Worm (Caenorhabditis elegans) whole organism, L4 larva: ENCODE results near the gene scl-3.

ENCODE experiments used
- F10B5.3 ChIP-seq: sonication (generic microtip); optimal IDR thresholded peaks from 2 replicates; lab custom pipeline; 2016; ENCODE audit warnings: mild to moderate bottlenecking, missing genetic modification characterization, missing compliant biosample characterization
- F26F4.8 ChIP-seq: fragments of 200-800 bp; sonication (Bioruptor generic); conservative IDR thresholded peaks from 2 replicates; pipeline ENCODE4 v1.3.6; 2022; ENCODE audit warnings: missing genetic modification characterization, missing compliant biosample characterization
- F49E8.2 ChIP-seq: sonication (generic microtip); optimal IDR thresholded peaks from 2 replicates; lab custom pipeline; 2016; ENCODE audit warnings: missing compliant biosample characterization, mild to moderate bottlenecking, missing genetic modification characterization, borderline replicate concordance
- R02D3.7 ChIP-seq: fragments of 150-350 bp; sonication (generic microtip); optimal IDR thresholded peaks from 3 replicates; lab custom pipeline; 2014; ENCODE audit warnings: missing biosample characterization, missing genetic modification characterization
- T26A8.4 ChIP-seq: fragments of 200-800 bp; sonication (Bioruptor generic); IDR thresholded peaks from 2 replicates; pipeline ENCODE4 v1.3.6; 2022; ENCODE audit warnings: missing genetic modification characterization, missing compliant biosample characterization
- Y105C5A.15 ChIP-seq: fragments of 200-800 bp; sonication (Bioruptor generic); IDR thresholded peaks from 2 replicates; pipeline ENCODE4 v1.3.6; 2022; ENCODE audit warnings: missing genetic modification characterization, missing compliant biosample characterization
- ZK546.5 ChIP-seq, 2 experiments: sonication (generic microtip); optimal IDR thresholded peaks; 2 replicates each; lab custom pipeline; 2017; ENCODE audit warnings: missing biosample characterization in 2 of 2, missing genetic modification characterization in 2 of 2
- aha-1 ChIP-seq: fragments of 150-350 bp; peaks from one replicate; lab custom pipeline; 2014; ENCODE audit warnings: missing biosample characterization, missing genetic modification characterization
- aly-2 ChIP-seq: sonication (generic microtip); optimal IDR thresholded peaks from 2 replicates; lab custom pipeline; 2018; ENCODE audit warnings: missing biosample characterization, missing genetic modification characterization
- attf-4 ChIP-seq: sonication (generic microtip); optimal IDR thresholded peaks from 3 replicates; lab custom pipeline; 2017; ENCODE audit warnings: missing biosample characterization, missing genetic modification characterization
- ceh-20 ChIP-seq: fragments of 200-800 bp; sonication (Bioruptor generic); IDR thresholded peaks from 2 replicates; pipeline ENCODE4 v1.3.6; 2022; ENCODE audit warnings: missing genetic modification reagents, missing genetic modification characterization, missing compliant biosample characterization
- ces-1 ChIP-seq: fragments of 150-350 bp; sonication (generic microtip); optimal IDR thresholded peaks from 4 replicates; lab custom pipeline; 2014; ENCODE audit warnings: missing biosample characterization, missing genetic modification reagents, missing genetic modification characterization
- cey-2 ChIP-seq: sonication (generic microtip); optimal IDR thresholded peaks from 3 replicates; lab custom pipeline; 2017; ENCODE audit warnings: missing genetic modification characterization, mild to moderate bottlenecking, missing compliant biosample characterization, antibody characterized with exemption, borderline replicate concordance; ENCODE audit not compliant: insufficient read depth
- ctbp-1 ChIP-seq: fragments of 200-800 bp; sonication (Bioruptor generic); IDR thresholded peaks from 2 replicates; pipeline ENCODE4 v1.3.6; 2022; ENCODE audit warnings: missing genetic modification reagents, missing genetic modification characterization, missing compliant biosample characterization
- daf-12 ChIP-seq: fragments of 150-350 bp; optimal IDR thresholded peaks from 2 replicates; lab custom pipeline; 2014; ENCODE audit warnings: missing biosample characterization, missing genetic modification reagents, missing genetic modification characterization
- daf-16 ChIP-seq, 3 experiments: sonication (generic microtip); optimal IDR thresholded peaks; 2 replicates each; lab custom pipeline; 2016 to 2017; ENCODE audit warnings: missing genetic modification characterization in 3 of 3, missing genetic modification reagents in 3 of 3, mild to moderate bottlenecking in 2 of 3, missing compliant biosample characterization in 2 of 3, missing biosample characterization in 1 of 3, moderate library complexity in 1 of 3
- dmd-8 ChIP-seq: fragments of 200-800 bp; sonication (Bioruptor generic); IDR thresholded peaks from 2 replicates; pipeline ENCODE4 v1.3.6; 2022; ENCODE audit warnings: missing genetic modification characterization, missing compliant biosample characterization
- dmd-9 ChIP-seq: fragments of 200-800 bp; sonication (Bioruptor generic); IDR thresholded peaks from 2 replicates; pipeline ENCODE4 v1.3.6; 2022; ENCODE audit warnings: missing genetic modification reagents, missing genetic modification characterization, missing compliant biosample characterization
- dpl-1 ChIP-seq: fragments of 150-350 bp; optimal IDR thresholded peaks from 2 replicates; lab custom pipeline; 2014; ENCODE audit warnings: missing biosample characterization, missing genetic modification reagents, missing genetic modification characterization
- dve-1 ChIP-seq: sonication (generic microtip); optimal IDR thresholded peaks from 2 replicates; lab custom pipeline; 2017; ENCODE audit warnings: antibody characterized with exemption, mild to moderate bottlenecking, missing genetic modification characterization, missing compliant biosample characterization; ENCODE audit not compliant: insufficient read depth
- egl-27 ChIP-seq: sonication (generic microtip); optimal IDR thresholded peaks from 3 replicates; lab custom pipeline; 2017; ENCODE audit warnings: missing biosample characterization, missing genetic modification reagents, missing genetic modification characterization
- fos-1 ChIP-seq: fragments of 150-350 bp; optimal IDR thresholded peaks from 2 replicates; lab custom pipeline; 2014; ENCODE audit warnings: missing biosample characterization, missing genetic modification characterization
- gei-8 ChIP-seq: fragments of 200-800 bp; sonication (Bioruptor generic); optimal IDR thresholded peaks from 2 replicates; lab custom pipeline; 2018; ENCODE audit warnings: mild to moderate bottlenecking, missing genetic modification characterization, missing compliant biosample characterization
- hif-1 ChIP-seq, 2 experiments: sonication (generic microtip); optimal IDR thresholded peaks; 2 replicates each; lab custom pipeline; 2016 to 2017; ENCODE audit warnings: missing compliant biosample characterization in 2 of 2, missing genetic modification characterization in 2 of 2, missing genetic modification reagents in 2 of 2, missing genotype in 2 of 2, mild to moderate bottlenecking in 1 of 2
- hlh-11 ChIP-seq: fragments of 200-800 bp; sonication (Bioruptor generic); optimal IDR thresholded peaks from 2 replicates; lab custom pipeline; 2018; ENCODE audit warnings: mild to moderate bottlenecking, missing genetic modification characterization, missing compliant biosample characterization
- hlh-30 ChIP-seq: sonication (generic microtip); optimal IDR thresholded peaks from 2 replicates; lab custom pipeline; 2017; ENCODE audit warnings: antibody characterized with exemption, mild to moderate bottlenecking, missing genetic modification characterization, missing compliant biosample characterization; ENCODE audit not compliant: insufficient read depth
- lin-13 ChIP-seq: fragments of 150-350 bp; optimal IDR thresholded peaks from 2 replicates; lab custom pipeline; 2014; ENCODE audit warnings: missing biosample characterization, missing genetic modification reagents, missing genetic modification characterization
- lin-15B ChIP-seq: fragments of 150-350 bp; sonication (generic microtip); optimal IDR thresholded peaks from 3 replicates; lab custom pipeline; 2014; ENCODE audit warnings: missing biosample characterization, missing genetic modification characterization
- mdl-1 ChIP-seq, 2 experiments: fragments of 150-350 bp in 1 of 2; sonication (generic microtip) in 1 of 2; optimal IDR thresholded peaks; 2 replicates each; lab custom pipeline; 2014 to 2017; ENCODE audit warnings: missing biosample characterization in 2 of 2, missing genetic modification characterization in 2 of 2
- mes-2 ChIP-seq: sonication (generic microtip); optimal IDR thresholded peaks from 2 replicates; lab custom pipeline; 2016; ENCODE audit warnings: missing genotype, mild to moderate bottlenecking, missing genetic modification characterization, missing compliant biosample characterization; ENCODE audit not compliant: poor library complexity, severe bottlenecking
- mxl-3 ChIP-seq: fragments of 200-800 bp; sonication (Bioruptor generic); optimal IDR thresholded peaks from 2 replicates; lab custom pipeline; 2018; ENCODE audit warnings: mild to moderate bottlenecking, missing genetic modification characterization, missing compliant biosample characterization
- nhr-11 ChIP-seq: fragments of 150-350 bp; optimal IDR thresholded peaks from 2 replicates; lab custom pipeline; 2014; ENCODE audit warnings: missing biosample characterization, missing genetic modification characterization
- nhr-237 ChIP-seq: sonication (generic microtip); optimal IDR thresholded peaks from 2 replicates; lab custom pipeline; 2017; ENCODE audit warnings: missing biosample characterization, missing genetic modification characterization
- nhr-28 ChIP-seq: fragments of 150-350 bp; optimal IDR thresholded peaks from 2 replicates; lab custom pipeline; 2014; ENCODE audit warnings: missing biosample characterization, missing genetic modification characterization
- nhr-41 ChIP-seq: fragments of 200-800 bp; sonication (Bioruptor generic); IDR thresholded peaks from 2 replicates; pipeline ENCODE4 v1.3.6; 2022; ENCODE audit warnings: missing genetic modification reagents, missing genetic modification characterization, missing compliant biosample characterization
- nhr-6 ChIP-seq: fragments of 150-350 bp; optimal IDR thresholded peaks from 2 replicates; lab custom pipeline; 2014; ENCODE audit warnings: missing biosample characterization, missing genetic modification characterization
- nhr-76 ChIP-seq: fragments of 150-350 bp; optimal IDR thresholded peaks from 2 replicates; lab custom pipeline; 2014; ENCODE audit warnings: missing biosample characterization, missing genetic modification characterization
- nhr-77 ChIP-seq: fragments of 150-350 bp; optimal IDR thresholded peaks from 2 replicates; lab custom pipeline; 2014; ENCODE audit warnings: missing biosample characterization, missing genetic modification characterization
- saeg-2 ChIP-seq: fragments of 200-800 bp; sonication (Bioruptor generic); IDR thresholded peaks from 2 replicates; pipeline ENCODE4 v1.3.6; 2022; ENCODE audit warnings: missing genetic modification reagents, missing genetic modification characterization, missing compliant biosample characterization
- sdz-12 ChIP-seq: fragments of 200-800 bp; sonication (Bioruptor generic); optimal IDR thresholded peaks from 2 replicates; lab custom pipeline; 2018; ENCODE audit warnings: mild to moderate bottlenecking, missing genetic modification characterization, missing compliant biosample characterization
- snpc-1.2 ChIP-seq: fragments of 200-800 bp; sonication (Bioruptor generic); IDR thresholded peaks from 2 replicates; pipeline ENCODE4 v1.3.6; 2022; ENCODE audit warnings: missing genetic modification reagents, missing genetic modification characterization, missing compliant biosample characterization
- tag-97 ChIP-seq: fragments of 200-800 bp; sonication (Bioruptor generic); IDR thresholded peaks from 2 replicates; pipeline ENCODE4 v1.3.6; 2022; ENCODE audit warnings: missing genetic modification characterization, missing compliant biosample characterization
- unc-130 ChIP-seq: sonication (generic microtip); optimal IDR thresholded peaks from 2 replicates; lab custom pipeline; 2016; ENCODE audit warnings: missing genetic modification reagents, missing genetic modification characterization, missing compliant biosample characterization
- zag-1 ChIP-seq: fragments of 150-350 bp; optimal IDR thresholded peaks from 2 replicates; lab custom pipeline; 2014; ENCODE audit warnings: missing biosample characterization, missing genetic modification characterization
- ztf-11 ChIP-seq: fragments of 150-350 bp; optimal IDR thresholded peaks from 2 replicates; lab custom pipeline; 2014; ENCODE audit warnings: missing biosample characterization, missing genetic modification characterization

Gene scl-3

DNA sequence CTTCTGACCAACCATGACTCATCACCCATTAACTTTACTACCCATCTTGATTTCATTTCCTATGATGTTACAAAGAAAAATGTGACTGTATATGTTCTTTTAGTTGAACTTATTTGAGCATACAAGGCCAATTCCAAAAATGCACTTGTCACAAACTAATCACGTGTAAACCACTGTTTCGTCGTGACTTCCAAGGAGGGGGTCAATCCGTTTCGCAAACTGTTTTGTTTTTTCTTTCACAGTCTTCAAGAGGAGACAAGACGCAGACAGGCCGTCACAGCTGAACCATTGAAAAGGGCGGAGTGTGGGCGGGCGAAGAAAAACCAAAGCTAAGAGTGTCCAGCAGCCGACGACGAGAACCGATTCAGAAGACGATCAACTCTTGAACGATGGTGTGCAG, 19.7 kb downstream of the scl-3 start, which contains the start of gene C39E9.8:
TSS of gene C39E9.8 (plus strand) at position 328 of the 400 bp plus-strand sequence.
- TF ChIP-seq nhr-6 (tag; lab: Kevin White, UChicago), result no peak
- TF ChIP-seq zag-1, result no peak
- TF ChIP-seq nhr-28, result peak; percentile 76
- TF ChIP-seq R02D3.7 (tag; lab: Kevin White, UChicago), result no peak
- TF ChIP-seq daf-16 (GFP tag; optimal IDR thresholded peaks at IDR 0.05; lab: Kevin White, UChicago), result no peak
- TF ChIP-seq daf-16 (tag; optimal IDR thresholded peaks at IDR 0.05; lab: Kevin White, UChicago), result no peak
- TF ChIP-seq saeg-2 (GFP tag; lab: Robert Waterston, UW), result no peak
- TF ChIP-seq F10B5.3 (tag; lab: Kevin White, UChicago), result no peak
- no peak for TF ChIP-seq ceh-20 (GFP tag; lab: Robert Waterston, UW)
- TF ChIP-seq nhr-237 (tag; lab: Kevin White, UChicago), result no peak
- no peak for TF ChIP-seq F49E8.2 (tag; lab: Kevin White, UChicago)
- TF ChIP-seq Y105C5A.15 (GFP tag; lab: Robert Waterston, UW), result no peak
- peak; percentile 55 for TF ChIP-seq hlh-30 (tag; lab: Kevin White, UChicago)
- no peak for TF ChIP-seq F26F4.8 (GFP tag; lab: Robert Waterston, UW)
- TF ChIP-seq mdl-1 (tag; optimal IDR thresholded peaks at IDR 0.05; lab: Kevin White, UChicago), result peak in 1 of 2 experiments; percentile 28
- peak; percentile 67 for TF ChIP-seq hlh-11 (tag; lab: Kevin White, UChicago)
- TF ChIP-seq lin-13 (GFP tag; lab: Kevin White, UChicago), result no peak
- peak; percentile 21 for TF ChIP-seq dve-1 (tag; lab: Kevin White, UChicago)
- TF ChIP-seq aly-2 (tag; lab: Kevin White, UChicago), result no peak
- TF ChIP-seq cey-2, result peak; percentile 80
- no peak for TF ChIP-seq T26A8.4
- TF ChIP-seq dpl-1 (GFP tag; lab: Kevin White, UChicago), result no peak
- no peak for TF ChIP-seq ctbp-1 (GFP tag; lab: Robert Waterston, UW)
- TF ChIP-seq aha-1 (tag; lab: Kevin White, UChicago), result no peak
- no peak for TF ChIP-seq dmd-8 (GFP tag; lab: Robert Waterston, UW)
- TF ChIP-seq ztf-11 (tag; lab: Kevin White, UChicago), result no peak
- no peak for TF ChIP-seq snpc-1.2 (GFP tag; lab: Robert Waterston, UW)
- TF ChIP-seq ces-1 (GFP tag; lab: Kevin White, UChicago), result no peak
- no peak for TF ChIP-seq nhr-77
- no peak for TF ChIP-seq ZK546.5 (tag; optimal IDR thresholded peaks at IDR 0.05; lab: Kevin White, UChicago)
- no peak for TF ChIP-seq tag-97 (GFP tag; lab: Robert Waterston, UW)
- no peak for TF ChIP-seq attf-4 (tag; lab: Kevin White, UChicago)
- TF ChIP-seq dmd-9 (GFP tag; lab: Robert Waterston, UW), result no peak
- TF ChIP-seq hif-1 (tag; optimal IDR thresholded peaks at IDR 0.05; lab: Kevin White, UChicago), result no peak
- no peak for TF ChIP-seq egl-27 (tag; lab: Kevin White, UChicago)
- no peak for TF ChIP-seq daf-12 (tag; lab: Kevin White, UChicago)
- TF ChIP-seq nhr-41, result no peak
- peak; percentile 60 for TF ChIP-seq mxl-3
- TF ChIP-seq sdz-12 (GFP tag; lab: Kevin White, UChicago), result no peak
- no peak for TF ChIP-seq nhr-11 (tag; lab: Kevin White, UChicago)
- no peak for TF ChIP-seq nhr-76 (tag; lab: Kevin White, UChicago)
- TF ChIP-seq unc-130, result no peak

ce11 chrIV:13080185-13080584, 20.8 kb downstream of the scl-3 start:
- no peak for TF ChIP-seq mes-2
- no peak for TF ChIP-seq fos-1 (tag; lab: Kevin White, UChicago)
- TF ChIP-seq gei-8 (GFP tag; lab: Kevin White, UChicago), result no peak
- TF ChIP-seq aly-2 (tag; lab: Kevin White, UChicago), result no peak
- TF ChIP-seq Y105C5A.15 (GFP tag; lab: Robert Waterston, UW), result no peak
- TF ChIP-seq daf-16 (GFP tag; optimal IDR thresholded peaks at IDR 0.05; lab: Kevin White, UChicago), result no peak
- no peak for TF ChIP-seq daf-16 (tag; optimal IDR thresholded peaks at IDR 0.05; lab: Kevin White, UChicago)
- peak in 1 of 2 experiments; percentile 5 for TF ChIP-seq mdl-1 (tag; optimal IDR thresholded peaks at IDR 0.05; lab: Kevin White, UChicago)
- no peak for TF ChIP-seq lin-15B (tag; lab: Kevin White, UChicago)
- TF ChIP-seq nhr-11 (tag; lab: Kevin White, UChicago), result peak; percentile 89
- peak; percentile 92 for TF ChIP-seq nhr-28
- TF ChIP-seq hlh-11 (tag; lab: Kevin White, UChicago), result peak; percentile 20
- TF ChIP-seq tag-97 (GFP tag; lab: Robert Waterston, UW), result no peak
- no peak for TF ChIP-seq hif-1 (tag; optimal IDR thresholded peaks at IDR 0.05; lab: Kevin White, UChicago)
